Worm (Caenorhabditis elegans): ENCODE data around the gene acs-14.

The acs-14 gene

ce11 chrV:9550313-9550712 is 42.4 kb downstream of the acs-14 start, which contains the start of gene ehbp-1:
ehbp-1 (plus strand) TSS chrV:9550644.
- TF ChIP-seq tab-1 (GFP tag; IDR thresholded peaks at IDR 0.05): no peak
- no peak for TF ChIP-seq flt-1 (GFP tag; IDR thresholded peaks at IDR 0.05)
- no peak for TF ChIP-seq cog-1 (tag; optimal IDR thresholded peaks at IDR 0.05)
- TF ChIP-seq ztf-29 (GFP tag; IDR thresholded peaks at IDR 0.05): no peak
- TF ChIP-seq T22C8.4 (GFP tag; IDR thresholded peaks at IDR 0.05): no peak
- no peak for TF ChIP-seq med-1 (GFP tag; optimal IDR thresholded peaks at IDR 0.05; ENCODE audit: insufficient read depth)
- TF ChIP-seq ref-1 (GFP tag; conservative IDR thresholded peaks at IDR 0.05): no peak
- no peak for TF ChIP-seq klf-2 (GFP tag; conservative IDR thresholded peaks at IDR 0.05)
- TF ChIP-seq ztf-23 (GFP tag; IDR thresholded peaks at IDR 0.05): no peak

ce11 chrV:9556668-9557067 is 48.7 kb downstream of the acs-14 start:
- TF ChIP-seq cog-1 (tag; optimal IDR thresholded peaks at IDR 0.05): no peak
- TF ChIP-seq ref-1 (GFP tag; conservative IDR thresholded peaks at IDR 0.05): no peak
- TF ChIP-seq flt-1 (GFP tag; IDR thresholded peaks at IDR 0.05): no peak
- TF ChIP-seq T22C8.4 (GFP tag; IDR thresholded peaks at IDR 0.05): no peak
- TF ChIP-seq tab-1 (GFP tag; IDR thresholded peaks at IDR 0.05): no peak
- no peak for TF ChIP-seq med-1 (GFP tag; optimal IDR thresholded peaks at IDR 0.05; ENCODE audit: insufficient read depth)
- TF ChIP-seq klf-2 (GFP tag; conservative IDR thresholded peaks at IDR 0.05): no peak
- TF ChIP-seq ztf-23 (GFP tag; IDR thresholded peaks at IDR 0.05): no peak
- no peak for TF ChIP-seq ztf-29 (GFP tag; IDR thresholded peaks at IDR 0.05)

Data from whole organism, midembryonic.